Worm (Caenorhabditis elegans) whole organism, L1 larva: ENCODE measurements around the gene Y53G8AL.1.

ENCODE experiments used
- C04F5.9 ChIP-seq: sonication (generic microtip); optimal IDR thresholded peaks from 2 replicates; lab custom pipeline; 2016; ENCODE audit warnings: missing genetic modification characterization, missing compliant biosample characterization
- C16A3.4 ChIP-seq: fragments of 150-350 bp; optimal IDR thresholded peaks from 2 replicates; lab custom pipeline; 2014; ENCODE audit warnings: missing biosample characterization, missing genetic modification characterization
- C34B4.2 ChIP-seq: sonication (generic microtip); optimal IDR thresholded peaks from 2 replicates; lab custom pipeline; 2017; ENCODE audit warnings: mild to moderate bottlenecking, missing genetic modification characterization, missing compliant biosample characterization
- F16B12.6 ChIP-seq: fragments of 150-350 bp; optimal IDR thresholded peaks from 2 replicates; lab custom pipeline; 2014; ENCODE audit warnings: missing biosample characterization, missing genetic modification characterization
- Y116A8C.19 ChIP-seq: sonication (generic microtip); optimal IDR thresholded peaks from 2 replicates; lab custom pipeline; 2016; ENCODE audit warnings: missing compliant biosample characterization, missing genetic modification characterization, borderline replicate concordance
- aha-1 ChIP-seq: fragments of 150-350 bp; optimal IDR thresholded peaks from 2 replicates; lab custom pipeline; 2014; ENCODE audit warnings: missing biosample characterization, missing genetic modification characterization
- ama-1 ChIP-seq: fragments of 150-350 bp; optimal IDR thresholded peaks from 2 replicates; lab custom pipeline; 2014
- ceh-8 ChIP-seq: fragments of 200-800 bp; sonication (Bioruptor generic); optimal IDR thresholded peaks from 2 replicates; lab custom pipeline; 2018; ENCODE audit warnings: mild to moderate bottlenecking, missing genetic modification characterization, moderate library complexity, missing compliant biosample characterization
- ceh-88 ChIP-seq: fragments of 200-800 bp; sonication (Bioruptor generic); IDR thresholded peaks from 2 replicates; pipeline ENCODE4 v1.3.6; 2022; ENCODE audit warnings: missing genetic modification characterization, missing compliant biosample characterization
- dpl-1 ChIP-seq, 3 experiments: fragments of 150-350 bp in 2 of 3; sonication (generic microtip) in 1 of 3; optimal IDR thresholded peaks; 2 replicates each; lab custom pipeline; 2014 to 2017; ENCODE audit warnings: missing biosample characterization in 3 of 3, missing genetic modification characterization in 3 of 3, missing genetic modification reagents in 3 of 3
- dsc-1 ChIP-seq: sonication (generic microtip); optimal IDR thresholded peaks from 2 replicates; lab custom pipeline; 2016; ENCODE audit warnings: mild to moderate bottlenecking, missing genetic modification characterization, missing compliant biosample characterization
- efl-3 ChIP-seq: fragments of 200-800 bp; sonication (Bioruptor generic); optimal IDR thresholded peaks from 2 replicates; lab custom pipeline; 2018; ENCODE audit warnings: mild to moderate bottlenecking, missing genetic modification characterization, missing compliant biosample characterization
- egl-27 ChIP-seq, 2 experiments: fragments of 150-350 bp in 1 of 2; sonication (generic microtip); optimal IDR thresholded peaks; 3 replicates each; lab custom pipeline; 2017 to 2018; ENCODE audit warnings: missing biosample characterization in 2 of 2, missing genetic modification characterization in 2 of 2, missing genetic modification reagents in 2 of 2
- elt-2 ChIP-seq: sonication (generic microtip); optimal IDR thresholded peaks from 2 replicates; lab custom pipeline; 2016; ENCODE audit warnings: missing genetic modification characterization, mild to moderate bottlenecking, inconsistent platforms, missing compliant biosample characterization, missing genetic modification reagents
- ets-5 ChIP-seq: fragments of 200-800 bp; sonication (Bioruptor generic); IDR thresholded peaks from 2 replicates; pipeline ENCODE4 v1.3.6; 2022; ENCODE audit warnings: missing genetic modification characterization, missing compliant biosample characterization
- fkh-10 ChIP-seq: sonication (generic microtip); optimal IDR thresholded peaks from 2 replicates; lab custom pipeline; 2017; ENCODE audit warnings: missing biosample characterization, missing genetic modification reagents, missing genetic modification characterization
- fkh-8 ChIP-seq: sonication (generic microtip); optimal IDR thresholded peaks from 2 replicates; lab custom pipeline; 2016; ENCODE audit warnings: mild to moderate bottlenecking, missing genetic modification characterization, missing compliant biosample characterization
- fos-1 ChIP-seq: fragments of 150-350 bp; optimal IDR thresholded peaks from 2 replicates; lab custom pipeline; 2014; ENCODE audit warnings: missing biosample characterization, missing genetic modification characterization
- hlh-17 ChIP-seq: fragments of 200-800 bp; sonication (Bioruptor generic); optimal IDR thresholded peaks from 2 replicates; lab custom pipeline; 2018; ENCODE audit warnings: missing genetic modification characterization, mild to moderate bottlenecking, missing compliant biosample characterization, moderate library complexity, borderline replicate concordance
- hpl-2 ChIP-seq: fragments of 150-350 bp; optimal IDR thresholded peaks from 2 replicates; lab custom pipeline; 2014; ENCODE audit warnings: missing biosample characterization, missing genetic modification reagents, missing genetic modification characterization
- isw-1 ChIP-seq: fragments of 200-800 bp; sonication (Bioruptor generic); IDR thresholded peaks from 2 replicates; pipeline ENCODE4 v1.3.6; 2022; ENCODE audit warnings: missing genetic modification characterization, missing compliant biosample characterization
- lin-13 ChIP-seq: fragments of 150-350 bp; optimal IDR thresholded peaks from 2 replicates; lab custom pipeline; 2014; ENCODE audit warnings: missing biosample characterization, missing genetic modification reagents, missing genetic modification characterization
- lin-14 ChIP-seq: fragments of 200-800 bp; sonication (Bioruptor generic); optimal IDR thresholded peaks from 2 replicates; lab custom pipeline; 2018; ENCODE audit warnings: mild to moderate bottlenecking, missing genetic modification characterization, moderate library complexity, missing compliant biosample characterization
- lin-39 ChIP-seq: fragments of 150-350 bp; optimal IDR thresholded peaks from 2 replicates; lab custom pipeline; 2014; ENCODE audit warnings: missing biosample characterization, missing genetic modification reagents, missing genetic modification characterization
- lir-3 ChIP-seq: sonication (generic microtip); optimal IDR thresholded peaks from 2 replicates; lab custom pipeline; 2016; ENCODE audit warnings: mild to moderate bottlenecking, missing genetic modification characterization, moderate library complexity, missing compliant biosample characterization; ENCODE audit not compliant: poor library complexity
- mab-9 ChIP-seq: fragments of 200-800 bp; sonication (Bioruptor generic); IDR thresholded peaks from 2 replicates; pipeline ENCODE4 v1.3.6; 2022; ENCODE audit warnings: missing genetic modification reagents, missing genetic modification characterization, missing compliant biosample characterization
- mef-2 ChIP-seq: fragments of 150-350 bp; optimal IDR thresholded peaks from 2 replicates; lab custom pipeline; 2014; ENCODE audit warnings: missing biosample characterization, missing genetic modification characterization
- nhr-11 ChIP-seq: fragments of 150-350 bp; optimal IDR thresholded peaks from 2 replicates; lab custom pipeline; 2014; ENCODE audit warnings: missing biosample characterization, missing genetic modification characterization
- nhr-12 ChIP-seq: sonication (generic microtip); optimal IDR thresholded peaks from 2 replicates; lab custom pipeline; 2017; ENCODE audit warnings: missing biosample characterization, missing genetic modification characterization
- nhr-237 ChIP-seq: fragments of 150-350 bp; optimal IDR thresholded peaks from 2 replicates; lab custom pipeline; 2014; ENCODE audit warnings: missing biosample characterization, missing genetic modification characterization
- nhr-28 ChIP-seq: fragments of 150-350 bp; optimal IDR thresholded peaks from 2 replicates; lab custom pipeline; 2014; ENCODE audit warnings: missing biosample characterization, missing genetic modification characterization
- nhr-47 ChIP-seq: sonication (generic microtip); optimal IDR thresholded peaks from 2 replicates; lab custom pipeline; 2016; ENCODE audit warnings: mild to moderate bottlenecking, missing genetic modification characterization, moderate library complexity, missing compliant biosample characterization
- nhr-71 ChIP-seq: sonication (generic microtip); optimal IDR thresholded peaks from 2 replicates; lab custom pipeline; 2016; ENCODE audit warnings: mild to moderate bottlenecking, missing genetic modification characterization, moderate library complexity, missing compliant biosample characterization
- nhr-77 ChIP-seq: fragments of 150-350 bp; optimal IDR thresholded peaks from 2 replicates; lab custom pipeline; 2014; ENCODE audit warnings: missing biosample characterization, missing genetic modification characterization
- nhr-90 ChIP-seq: sonication (generic microtip); optimal IDR thresholded peaks from 2 replicates; lab custom pipeline; 2016; ENCODE audit warnings: mild to moderate bottlenecking, missing genetic modification characterization, missing compliant biosample characterization; ENCODE audit not compliant: poor library complexity
- pag-3 ChIP-seq: sonication (generic microtip); optimal IDR thresholded peaks from 2 replicates; lab custom pipeline; 2017; ENCODE audit warnings: missing genetic modification characterization, mild to moderate bottlenecking, missing compliant biosample characterization, antibody characterized with exemption, borderline replicate concordance; ENCODE audit not compliant: insufficient read depth
- pax-3 ChIP-seq: fragments of 200-800 bp; sonication (Bioruptor generic); optimal IDR thresholded peaks from 2 replicates; lab custom pipeline; 2018; ENCODE audit warnings: mild to moderate bottlenecking, missing genetic modification characterization, moderate library complexity, missing compliant biosample characterization
- rnt-1 ChIP-seq: sonication (generic microtip); optimal IDR thresholded peaks from 2 replicates; lab custom pipeline; 2016; ENCODE audit warnings: mild to moderate bottlenecking, missing genetic modification characterization, moderate library complexity, missing compliant biosample characterization
- snpc-4 ChIP-seq: fragments of 150-350 bp; optimal IDR thresholded peaks from 2 replicates; lab custom pipeline; 2014; ENCODE audit warnings: missing biosample characterization, missing genetic modification characterization
- sox-4 ChIP-seq: sonication (generic microtip); optimal IDR thresholded peaks from 2 replicates; lab custom pipeline; 2016; ENCODE audit warnings: missing genetic modification characterization, missing compliant biosample characterization
- sptf-1 ChIP-seq: fragments of 150-350 bp; optimal IDR thresholded peaks from 2 replicates; lab custom pipeline; 2014; ENCODE audit warnings: missing biosample characterization, missing genetic modification characterization
- sup-37 ChIP-seq: fragments of 200-800 bp; sonication (Bioruptor generic); optimal IDR thresholded peaks from 2 replicates; lab custom pipeline; 2018; ENCODE audit warnings: mild to moderate bottlenecking, missing genetic modification characterization, missing compliant biosample characterization
- swsn-7 ChIP-seq: sonication (generic microtip); optimal IDR thresholded peaks from 2 replicates; lab custom pipeline; 2016; ENCODE audit warnings: missing genetic modification characterization, missing compliant biosample characterization
- tbx-2 ChIP-seq: sonication (generic microtip); optimal IDR thresholded peaks from 2 replicates; lab custom pipeline; 2016; ENCODE audit warnings: missing genetic modification characterization, missing compliant biosample characterization
- unc-130 ChIP-seq: fragments of 150-350 bp; optimal IDR thresholded peaks from 2 replicates; lab custom pipeline; 2017; ENCODE audit warnings: missing biosample characterization, missing genetic modification characterization, inconsistent platforms
- unc-30 ChIP-seq: sonication (generic microtip); optimal IDR thresholded peaks from 2 replicates; lab custom pipeline; 2017; ENCODE audit warnings: missing biosample characterization, missing genetic modification characterization
- unc-86 ChIP-seq: sonication (generic microtip); optimal IDR thresholded peaks from 2 replicates; lab custom pipeline; 2016; ENCODE audit warnings: missing genetic modification characterization, missing compliant biosample characterization
- unc-98 ChIP-seq: fragments of 200-800 bp; sonication (Bioruptor generic); IDR thresholded peaks from 2 replicates; pipeline ENCODE4 v1.3.6; 2022; ENCODE audit warnings: missing genetic modification characterization, missing compliant biosample characterization
- xbp-1 ChIP-seq: sonication (generic microtip); optimal IDR thresholded peaks from 2 replicates; lab custom pipeline; 2016; ENCODE audit warnings: missing genetic modification characterization, missing compliant biosample characterization
- zag-1 ChIP-seq: fragments of 150-350 bp; optimal IDR thresholded peaks from 2 replicates; lab custom pipeline; 2014; ENCODE audit warnings: missing biosample characterization, missing genetic modification characterization
- ztf-11 ChIP-seq, 2 experiments: sonication (generic microtip); optimal IDR thresholded peaks; 2 replicates each; lab custom pipeline; 2016 to 2017; ENCODE audit warnings: missing genetic modification characterization in 2 of 2, missing biosample characterization in 1 of 2, missing compliant biosample characterization in 1 of 2
- ztf-4 ChIP-seq: fragments of 150-350 bp; optimal IDR thresholded peaks from 2 replicates; lab custom pipeline; 2014; ENCODE audit warnings: missing biosample characterization, missing genetic modification characterization

Y53G8AL.1 gene

DNA sequence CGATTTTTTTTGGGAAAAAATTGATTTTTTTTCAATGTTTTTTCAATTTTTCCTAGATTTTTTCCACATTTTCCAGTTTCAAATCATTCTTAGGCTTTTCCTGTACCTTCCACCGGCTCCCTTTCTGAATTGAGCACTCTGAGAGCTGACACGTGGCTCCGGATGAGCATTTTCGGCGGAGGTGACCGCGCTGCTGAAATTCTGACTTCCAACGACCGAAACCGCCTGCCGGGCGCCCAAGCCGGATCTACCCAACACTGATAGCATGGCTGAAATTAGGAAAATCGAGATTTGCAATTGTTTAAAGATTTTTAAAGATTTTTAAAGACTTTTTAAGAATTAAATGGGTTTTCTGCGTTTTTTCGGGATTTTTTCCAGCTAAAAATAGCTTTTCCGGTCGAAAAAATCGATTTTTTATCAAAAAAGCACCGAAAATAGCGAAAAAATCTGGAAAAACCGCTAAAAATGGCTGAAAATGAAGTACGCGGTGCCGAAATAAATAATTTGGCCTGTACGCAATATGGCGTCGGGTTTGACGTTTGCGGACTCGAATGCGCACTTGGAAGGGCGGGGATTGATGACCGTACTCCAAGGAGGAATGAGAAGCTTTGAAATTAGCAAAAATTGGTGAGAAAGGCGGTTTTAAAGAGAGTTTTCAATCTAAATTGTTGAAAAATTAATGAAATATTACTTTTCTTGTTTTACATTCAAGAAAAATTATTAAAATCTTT, 15.6 kb downstream of the Y53G8AL.1 start, which contains the start of gene nduf-9 (continued):
- TF ChIP-seq lin-14 (GFP tag; lab: Kevin White, UChicago) (no peak), lin-39 (tag; lab: Kevin White, UChicago) (no peak), nhr-237 (tag; lab: Kevin White, UChicago) (no peak), nhr-71 (tag; lab: Kevin White, UChicago) (no peak), nhr-28 (tag; lab: Kevin White, UChicago) (no peak), elt-2 (tag; lab: Kevin White, UChicago) (no peak), ama-1 (lab: Kevin White, UChicago) (no peak), zag-1 (no peak), nhr-90 (tag; lab: Kevin White, UChicago) (no peak), ztf-11 (tag; optimal IDR thresholded peaks at IDR 0.05; lab: Kevin White, UChicago) (no peak), unc-130 (peak; percentile 70), F16B12.6 (tag; lab: Kevin White, UChicago) (peak; percentile 96), unc-98 (GFP tag; lab: Robert Waterston, UW) (no peak), lin-13 (GFP tag; lab: Kevin White, UChicago) (no peak), aha-1 (tag; lab: Kevin White, UChicago) (no peak), isw-1 (GFP tag; lab: Robert Waterston, UW) (peak; percentile 17; the same call in 1 of the 2 replicates), unc-86 (tag; lab: Kevin White, UChicago) (no peak), sptf-1 (tag; lab: Kevin White, UChicago) (no peak), swsn-7 (peak; percentile 11), pag-3 (tag; lab: Kevin White, UChicago) (no peak), sox-4 (peak; percentile 24), unc-30 (tag; lab: Kevin White, UChicago) (no peak), lir-3 (tag; lab: Kevin White, UChicago) (no peak), C34B4.2 (no peak), rnt-1 (tag; lab: Kevin White, UChicago) (no peak), sup-37 (GFP tag; lab: Kevin White, UChicago) (no peak), snpc-4 (tag; lab: Kevin White, UChicago) (no peak), mef-2 (no peak), tbx-2 (peak; percentile 43), xbp-1 (peak; percentile 24), nhr-77 (tag; lab: Kevin White, UChicago) (no peak), C04F5.9 (peak; percentile 5), ceh-88 (GFP tag; lab: Robert Waterston, UW) (no peak), Y116A8C.19 (tag; lab: Kevin White, UChicago) (no peak), hpl-2 (no peak), nhr-12 (tag; lab: Kevin White, UChicago) (no peak), dpl-1 (GFP tag; optimal IDR thresholded peaks at IDR 0.05; lab: Kevin White, UChicago) (peak; percentile 50 to 71 (median 65)), egl-27 (tag; optimal IDR thresholded peaks at IDR 0.05; lab: Kevin White, UChicago) (no peak), fkh-8 (tag; lab: Kevin White, UChicago) (peak; percentile 34), dsc-1 (tag; lab: Kevin White, UChicago) (no peak), hlh-17 (no peak), efl-3 (GFP tag; lab: Kevin White, UChicago) (no peak), ztf-4 (no peak), nhr-11 (tag; lab: Kevin White, UChicago) (no peak), fkh-10 (GFP tag; lab: Kevin White, UChicago) (no peak), mab-9 (GFP tag; lab: Robert Waterston, UW) (no peak), ceh-8 (GFP tag; lab: Kevin White, UChicago) (no peak), fos-1 (tag; lab: Kevin White, UChicago) (no peak), ets-5 (GFP tag; lab: Robert Waterston, UW) (no peak), pax-3 (tag; lab: Kevin White, UChicago) (no peak), nhr-47 (tag; lab: Kevin White, UChicago) (no peak), C16A3.4 (peak; percentile 13)
